Worm (Caenorhabditis elegans): ENCODE results near the gene C17B7.4.

DNA sequence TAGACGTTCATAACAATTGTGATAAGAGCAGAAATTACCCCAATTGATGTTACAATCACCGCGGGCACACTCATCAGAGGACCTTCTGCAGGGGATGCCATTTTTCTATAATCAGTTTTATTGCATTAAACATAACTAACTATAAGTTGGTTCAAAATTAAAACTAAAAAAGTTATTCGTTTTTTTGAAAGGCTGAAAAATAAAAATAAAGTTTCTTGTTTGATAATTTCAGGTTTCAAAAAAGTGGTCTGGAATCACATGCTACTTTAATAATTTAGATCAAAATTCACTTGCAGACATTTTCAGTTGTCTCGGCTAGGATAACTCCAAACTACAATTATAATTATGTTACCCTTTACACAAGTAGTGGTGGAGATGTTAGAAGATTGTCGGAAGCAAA is 37.2 kb upstream of the C17B7.4 start, which contains the start of gene srbc-1:
- TF ChIP-seq ztf-23 (GFP tag; IDR thresholded peaks at IDR 0.05) = no peak
- no peak for TF ChIP-seq klf-2 (GFP tag; conservative IDR thresholded peaks at IDR 0.05)
- TF ChIP-seq flt-1 (GFP tag; IDR thresholded peaks at IDR 0.05) = no peak
- no peak for TF ChIP-seq med-1 (GFP tag; optimal IDR thresholded peaks at IDR 0.05; ENCODE audit: insufficient read depth)
- no peak for TF ChIP-seq tab-1 (GFP tag; IDR thresholded peaks at IDR 0.05)
- no peak for TF ChIP-seq T22C8.4 (GFP tag; IDR thresholded peaks at IDR 0.05)
- TF ChIP-seq cog-1 (tag; optimal IDR thresholded peaks at IDR 0.05) = no peak

Measured in whole organism, midembryonic.